Fruit fly (Drosophila melanogaster): Measurements from ENCODE around the gene CG8032.

The CG8032 gene

DNA sequence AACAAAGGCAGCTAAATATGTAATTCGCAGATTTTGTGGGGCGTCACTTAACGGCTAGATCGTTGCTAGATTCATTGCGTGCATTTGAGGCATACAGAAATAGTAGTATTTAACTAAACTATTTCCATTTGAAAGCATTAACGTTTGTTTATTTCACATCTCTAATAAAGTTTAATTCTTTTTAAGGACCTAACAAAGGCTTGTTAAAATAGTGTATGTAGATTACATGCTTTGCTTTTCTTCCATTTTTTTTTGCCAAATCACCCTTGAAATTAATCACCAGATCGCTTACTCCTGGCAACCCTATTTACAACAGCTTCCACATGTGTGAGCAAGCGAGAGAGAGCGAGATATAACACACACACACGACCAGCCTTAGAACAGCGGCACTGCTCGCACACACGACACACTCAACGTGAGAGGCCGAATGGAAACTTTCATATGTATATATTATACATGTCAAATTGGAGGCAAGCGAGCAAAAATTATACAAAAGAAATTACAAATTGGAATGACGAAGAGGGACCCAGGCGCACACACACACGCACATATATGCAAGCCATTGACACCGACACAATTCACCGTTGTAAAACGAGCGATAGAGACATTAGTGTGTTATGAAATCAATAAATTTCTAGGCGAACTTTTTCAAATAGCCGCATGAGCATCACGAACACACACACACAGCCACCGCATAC lies 4.6 kb upstream of the CG8032 start (continued):
- peak; percentile 22 for TF ChIP-seq odd (GFP tag; optimal IDR thresholded peaks at IDR 0.05)
- peak; percentile 53 for TF ChIP-seq Dip3 (GFP tag; optimal IDR thresholded peaks at IDR 0.05)
- no peak for TF ChIP-seq CG16863 (GFP tag; optimal IDR thresholded peaks at IDR 0.05)
- peak; percentile 73; the same call in 2 of the 3 replicates for TF ChIP-seq CG34422 (GFP tag; IDR thresholded peaks at IDR 0.05)
- no peak for TF ChIP-seq CG9797 (GFP tag; optimal IDR thresholded peaks at IDR 0.05)
- TF ChIP-seq psq (GFP tag; optimal IDR thresholded peaks at IDR 0.05): no peak
- TF ChIP-seq Oli (tag; optimal IDR thresholded peaks at IDR 0.05): peak; percentile 50
- peak; percentile 17 for TF ChIP-seq CG10274 (GFP tag; optimal IDR thresholded peaks at IDR 0.05)
- peak; percentile 52 for TF ChIP-seq CG15011 (GFP tag; optimal IDR thresholded peaks at IDR 0.05)
- no peak for TF ChIP-seq HLHmδ (GFP tag; optimal IDR thresholded peaks at IDR 0.05)
- no peak; the same call in 1 of the 2 replicates for TF ChIP-seq CG13287 (GFP tag; IDR thresholded peaks at IDR 0.05; ENCODE audit: partially characterized antibody)
- TF ChIP-seq jing (GFP tag; optimal IDR thresholded peaks at IDR 0.05): no peak
- TF ChIP-seq ewg (GFP tag; optimal IDR thresholded peaks at IDR 0.05): peak; percentile 7
- no peak for TF ChIP-seq CG17802 (tag; optimal IDR thresholded peaks at IDR 0.05)
- TF ChIP-seq CG14667 (GFP tag; IDR thresholded peaks at IDR 0.05): peak; percentile 27; the same call in 1 of the 2 replicates
- TF ChIP-seq CG31365 (tag; optimal IDR thresholded peaks at IDR 0.05): peak; percentile 23
- no peak for TF ChIP-seq CG7357 (GFP tag; IDR thresholded peaks at IDR 0.05)
- peak; percentile 73 for TF ChIP-seq oc (tag; optimal IDR thresholded peaks at IDR 0.05)
- no peak for TF ChIP-seq peb (GFP tag; IDR thresholded peaks at IDR 0.05)
- peak; percentile 11 for TF ChIP-seq Sry-δ (GFP tag; optimal IDR thresholded peaks at IDR 0.05)
- no peak for TF ChIP-seq al (GFP tag; IDR thresholded peaks at IDR 0.05)
- TF ChIP-seq stc (GFP tag; IDR thresholded peaks at IDR 0.05): peak; percentile 66
- no peak for TF ChIP-seq NC2α (GFP tag; optimal IDR thresholded peaks at IDR 0.05)
- TF ChIP-seq CG14710 (tag; optimal IDR thresholded peaks at IDR 0.05): peak; percentile 15
- no peak for TF ChIP-seq hbn (GFP tag; IDR thresholded peaks at IDR 0.05; ENCODE audit: partially characterized antibody)
- TF ChIP-seq CG8359 (GFP tag; optimal IDR thresholded peaks at IDR 0.05; ENCODE audit: borderline replicate concordance): no peak
- peak; percentile 65 for TF ChIP-seq caup (GFP tag; optimal IDR thresholded peaks at IDR 0.05; ENCODE audit: severe bottlenecking)
- peak; percentile 28; the same call in 1 of the 2 replicates for TF ChIP-seq ttk (GFP tag; IDR thresholded peaks at IDR 0.05)
- peak; percentile 55 for TF ChIP-seq phol (tag; optimal IDR thresholded peaks at IDR 0.05)
- peak in 1 of 3 experiments; percentile 50 for TF ChIP-seq lola (GFP tag; optimal IDR thresholded peaks at IDR 0.05)
- TF ChIP-seq gcm (GFP tag; optimal IDR thresholded peaks at IDR 0.05): no peak
- TF ChIP-seq CG12391 (tag; optimal IDR thresholded peaks at IDR 0.05): peak; percentile 60
- TF ChIP-seq Hmr (GFP tag; optimal IDR thresholded peaks at IDR 0.05): peak; percentile 77
- no peak for TF ChIP-seq Mrtf (GFP tag; IDR thresholded peaks at IDR 0.05)
- TF ChIP-seq ftz-f1 (GFP tag; optimal IDR thresholded peaks at IDR 0.05): peak; percentile 89
- TF ChIP-seq gcm2 (GFP tag; optimal IDR thresholded peaks at IDR 0.05): no peak
- TF ChIP-seq CG4854 (GFP tag; optimal IDR thresholded peaks at IDR 0.05): no peak
- TF ChIP-seq CG33213 (GFP tag; optimal IDR thresholded peaks at IDR 0.05): peak; percentile 31
- no peak for TF ChIP-seq CG30020 (tag; optimal IDR thresholded peaks at IDR 0.05)
- peak; percentile 58 for TF ChIP-seq Fer1 (GFP tag; optimal IDR thresholded peaks at IDR 0.05)
- TF ChIP-seq crc (GFP tag; optimal IDR thresholded peaks at IDR 0.05): peak; percentile 22
- no peak for TF ChIP-seq knrl (GFP tag; IDR thresholded peaks at IDR 0.05; ENCODE audit: partially characterized antibody)
- no peak for TF ChIP-seq Chrac-16 (GFP tag; optimal IDR thresholded peaks at IDR 0.05)
- TF ChIP-seq unc-4 (GFP tag; IDR thresholded peaks at IDR 0.05; ENCODE audit: partially characterized antibody): no peak
- peak; percentile 22 for TF ChIP-seq CG12942 (GFP tag; optimal IDR thresholded peaks at IDR 0.05)
- TF ChIP-seq CG2120 (GFP tag; optimal IDR thresholded peaks at IDR 0.05): peak; percentile 74
- no peak for TF ChIP-seq Hey (tag; optimal IDR thresholded peaks at IDR 0.05)
- TF ChIP-seq CG17568 (GFP tag; optimal IDR thresholded peaks at IDR 0.05): no peak
